Worm (Caenorhabditis elegans) whole organism, early embryonic: ENCODE results near the gene F56D6.21.

ENCODE experiments used
- F13C5.2 ChIP-seq: sonication (generic microtip); optimal IDR thresholded peaks from 2 replicates; lab custom pipeline; 2017; ENCODE audit warnings: mild to moderate bottlenecking, missing genetic modification characterization, inconsistent platforms, missing compliant biosample characterization
- ama-1 ChIP-seq: fragments of 150-350 bp; optimal IDR thresholded peaks from 2 replicates; lab custom pipeline; 2014
- ets-7 ChIP-seq: sonication (generic microtip); optimal IDR thresholded peaks from 2 replicates; lab custom pipeline; 2016; ENCODE audit warnings: missing genotype, missing genetic modification characterization, missing compliant biosample characterization
- flt-1 ChIP-seq: fragments of 200-800 bp; sonication (Bioruptor generic); IDR thresholded peaks from 2 replicates; pipeline ENCODE4 v1.3.6; 2022; ENCODE audit warnings: missing genetic modification characterization, missing compliant biosample characterization
- tra-4 ChIP-seq: sonication (generic microtip); optimal IDR thresholded peaks from 2 replicates; lab custom pipeline; 2017; ENCODE audit warnings: missing genetic modification characterization, missing compliant biosample characterization

- TF ChIP-seq ama-1 (lab: Kevin White, UChicago), result no peak
- no peak for TF ChIP-seq tra-4 (tag; lab: Kevin White, UChicago)
- no peak for TF ChIP-seq F13C5.2 (tag; lab: Kevin White, UChicago)
- TF ChIP-seq ets-7, result no peak
- TF ChIP-seq flt-1 (GFP tag; lab: Robert Waterston, UW), result no peak
These were observed 31.5 kb upstream of the F56D6.21 start for ce11 chrIV:3873195-3873594.
